Fruit fly (Drosophila melanogaster): ENCODE data around the gene CG31871.

The CG31871 gene

DNA sequence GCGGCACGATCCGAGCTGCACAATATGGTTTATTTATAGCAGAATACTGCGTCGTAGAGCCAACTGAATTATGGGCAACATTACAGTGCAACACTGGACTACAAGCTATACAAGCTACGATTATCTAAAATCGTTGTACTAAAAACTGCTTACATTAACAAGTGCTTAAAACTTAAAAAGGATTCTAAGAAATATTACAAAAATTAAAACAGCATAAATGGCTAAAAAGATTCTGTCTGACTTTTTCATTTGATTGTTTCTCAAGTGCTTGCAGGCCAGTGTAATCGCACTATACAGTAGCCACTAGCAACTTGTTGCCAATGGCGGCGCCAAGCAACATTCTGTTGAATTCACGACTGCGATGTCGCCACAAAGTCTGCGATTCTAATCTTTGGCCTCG lies 45.1 kb upstream of the CG31871 start:
- no peak for TF ChIP-seq dsf (GFP tag; optimal IDR thresholded peaks at IDR 0.05; ENCODE audit: borderline replicate concordance)
- TF ChIP-seq sage (GFP tag; optimal IDR thresholded peaks at IDR 0.05) = no peak
- TF ChIP-seq Myc (optimal IDR thresholded peaks at IDR 0.05) = no peak
- no peak for TF ChIP-seq Abd-B (GFP tag; optimal IDR thresholded peaks at IDR 0.05)
- TF ChIP-seq N (GFP tag; optimal IDR thresholded peaks at IDR 0.05) = no peak
- peak; percentile 43 for TF ChIP-seq fru (GFP tag; optimal IDR thresholded peaks at IDR 0.05)
- TF ChIP-seq tai (GFP tag; optimal IDR thresholded peaks at IDR 0.05) = no peak
- no peak for TF ChIP-seq jim (GFP tag; optimal IDR thresholded peaks at IDR 0.05)
- TF ChIP-seq Dfd (GFP tag; optimal IDR thresholded peaks at IDR 0.05) = no peak
- no peak for TF ChIP-seq Hr83 (GFP tag; optimal IDR thresholded peaks at IDR 0.05; ENCODE audit: poor library complexity, severe bottlenecking)
- TF ChIP-seq Sp1 (GFP tag; optimal IDR thresholded peaks at IDR 0.05) = no peak
- no peak for TF ChIP-seq dl (GFP tag; optimal IDR thresholded peaks at IDR 0.05; ENCODE audit: insufficient read depth in 1 of 2, partially characterized antibody in 2 of 2)
- TF ChIP-seq Hr78 (GFP tag; optimal IDR thresholded peaks at IDR 0.05) = no peak
- no peak for TF ChIP-seq Rel (GFP tag; optimal IDR thresholded peaks at IDR 0.05)
- no peak for TF ChIP-seq Rel (tag; optimal IDR thresholded peaks at IDR 0.05)
- TF ChIP-seq Hnf4 (GFP tag; optimal IDR thresholded peaks at IDR 0.05) = peak; percentile 24
- peak; percentile 10 for TF ChIP-seq HLH106 (tag; optimal IDR thresholded peaks at IDR 0.05)
- TF ChIP-seq CG9705 (GFP tag; optimal IDR thresholded peaks at IDR 0.05) = no peak
- no peak for TF ChIP-seq woc (GFP tag; optimal IDR thresholded peaks at IDR 0.05)
- peak; percentile 54 for TF ChIP-seq ey (GFP tag; optimal IDR thresholded peaks at IDR 0.05)
- TF ChIP-seq foxo (GFP tag; optimal IDR thresholded peaks at IDR 0.05) = peak in 1 of 2 experiments; percentile 34
- no peak for TF ChIP-seq Jra (GFP tag; optimal IDR thresholded peaks at IDR 0.05)
- no peak for TF ChIP-seq lola (GFP tag; optimal IDR thresholded peaks at IDR 0.05)
- TF ChIP-seq CrebA (GFP tag; optimal IDR thresholded peaks at IDR 0.05; ENCODE audit: borderline replicate concordance) = no peak
- no peak for TF ChIP-seq CG32264 (GFP tag; optimal IDR thresholded peaks at IDR 0.05)
- peak; percentile 50 for TF ChIP-seq OdsH (GFP tag; optimal IDR thresholded peaks at IDR 0.05)
- TF ChIP-seq h (GFP tag; optimal IDR thresholded peaks at IDR 0.05) = peak; percentile 63
- peak; percentile 48 for TF ChIP-seq rgr (GFP tag; optimal IDR thresholded peaks at IDR 0.05)
- TF ChIP-seq psq (GFP tag; optimal IDR thresholded peaks at IDR 0.05) = peak; percentile 12
- no peak for TF ChIP-seq Mio (GFP tag; optimal IDR thresholded peaks at IDR 0.05)
- TF ChIP-seq usp (GFP tag; optimal IDR thresholded peaks at IDR 0.05) = no peak
- TF ChIP-seq br (GFP tag; optimal IDR thresholded peaks at IDR 0.05) = peak; percentile 43
- no peak for TF ChIP-seq Dif (GFP tag; optimal IDR thresholded peaks at IDR 0.05; ENCODE audit: partially characterized antibody)
- TF ChIP-seq brk (GFP tag; optimal IDR thresholded peaks at IDR 0.05) = no peak
- TF ChIP-seq GATAd (GFP tag; optimal IDR thresholded peaks at IDR 0.05) = no peak
- TF ChIP-seq dmrt93B (GFP tag; optimal IDR thresholded peaks at IDR 0.05) = peak; percentile 12
- no peak for TF ChIP-seq Vsx2 (GFP tag; optimal IDR thresholded peaks at IDR 0.05; ENCODE audit: partially characterized antibody)
- no peak for TF ChIP-seq sv (GFP tag; optimal IDR thresholded peaks at IDR 0.05)
- no peak for TF ChIP-seq pan (optimal IDR thresholded peaks at IDR 0.05)

dm6 chr2L:10625935-10626334 lies 35.9 kb upstream of the CG31871 start:
- no peak for TF ChIP-seq foxo (GFP tag; optimal IDR thresholded peaks at IDR 0.05)
- TF ChIP-seq OdsH (GFP tag; optimal IDR thresholded peaks at IDR 0.05) = no peak
- no peak for TF ChIP-seq Dif (GFP tag; optimal IDR thresholded peaks at IDR 0.05; ENCODE audit: partially characterized antibody)
- TF ChIP-seq HLH106 (tag; optimal IDR thresholded peaks at IDR 0.05) = no peak

DNA sequence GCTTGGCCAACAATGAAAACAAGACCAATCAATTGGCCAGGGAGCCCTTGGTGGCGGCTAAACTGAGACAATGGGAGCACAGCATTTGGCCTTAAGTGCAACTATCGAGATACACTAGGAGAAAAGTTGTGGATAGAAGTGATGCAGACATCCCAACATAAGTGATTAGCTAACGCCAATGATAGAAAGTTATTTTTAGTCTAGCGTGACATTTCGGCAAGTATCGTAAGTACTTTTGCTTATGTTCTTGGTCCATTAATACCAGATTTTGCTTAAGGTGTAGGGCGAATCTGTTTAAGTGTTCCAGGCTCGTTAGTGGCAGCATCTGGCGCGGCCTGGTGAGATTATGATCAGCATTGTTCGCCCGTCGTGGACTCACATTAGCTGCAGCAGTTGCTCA lies 29.2 kb upstream of the CG31871 start:
- TF ChIP-seq dmrt93B (GFP tag; optimal IDR thresholded peaks at IDR 0.05) (no peak), dsf (GFP tag; optimal IDR thresholded peaks at IDR 0.05; ENCODE audit: borderline replicate concordance) (no peak), Mio (GFP tag; optimal IDR thresholded peaks at IDR 0.05) (no peak), CG9705 (GFP tag; optimal IDR thresholded peaks at IDR 0.05) (no peak), Hnf4 (GFP tag; optimal IDR thresholded peaks at IDR 0.05) (no peak), psq (GFP tag; optimal IDR thresholded peaks at IDR 0.05) (no peak), CG32264 (GFP tag; optimal IDR thresholded peaks at IDR 0.05) (no peak), N (GFP tag; optimal IDR thresholded peaks at IDR 0.05) (no peak), brk (GFP tag; optimal IDR thresholded peaks at IDR 0.05) (no peak), ey (GFP tag; optimal IDR thresholded peaks at IDR 0.05) (peak; percentile 30), Dif (GFP tag; optimal IDR thresholded peaks at IDR 0.05; ENCODE audit: partially characterized antibody) (no peak), br (GFP tag; optimal IDR thresholded peaks at IDR 0.05) (peak; percentile 9), sage (GFP tag; optimal IDR thresholded peaks at IDR 0.05) (no peak), Hr83 (GFP tag; optimal IDR thresholded peaks at IDR 0.05; ENCODE audit: poor library complexity, severe bottlenecking) (no peak), Vsx2 (GFP tag; optimal IDR thresholded peaks at IDR 0.05; ENCODE audit: partially characterized antibody) (no peak), lola (GFP tag; optimal IDR thresholded peaks at IDR 0.05) (no peak), tai (GFP tag; optimal IDR thresholded peaks at IDR 0.05) (no peak), sv (GFP tag; optimal IDR thresholded peaks at IDR 0.05) (no peak), GATAd (GFP tag; optimal IDR thresholded peaks at IDR 0.05) (no peak), fru (GFP tag; optimal IDR thresholded peaks at IDR 0.05) (peak; percentile 31), woc (GFP tag; optimal IDR thresholded peaks at IDR 0.05) (no peak), rgr (GFP tag; optimal IDR thresholded peaks at IDR 0.05) (peak; percentile 22), HLH106 (tag; optimal IDR thresholded peaks at IDR 0.05) (peak; percentile 41), Dfd (GFP tag; optimal IDR thresholded peaks at IDR 0.05) (no peak), CrebA (GFP tag; optimal IDR thresholded peaks at IDR 0.05; ENCODE audit: borderline replicate concordance) (no peak), Sp1 (GFP tag; optimal IDR thresholded peaks at IDR 0.05) (no peak), h (GFP tag; optimal IDR thresholded peaks at IDR 0.05) (peak; percentile 42), pan (optimal IDR thresholded peaks at IDR 0.05) (no peak), Abd-B (GFP tag; optimal IDR thresholded peaks at IDR 0.05) (no peak), foxo (GFP tag; optimal IDR thresholded peaks at IDR 0.05) (peak in 1 of 2 experiments; percentile 28), Hr78 (GFP tag; optimal IDR thresholded peaks at IDR 0.05) (no peak), Myc (optimal IDR thresholded peaks at IDR 0.05) (no peak), OdsH (GFP tag; optimal IDR thresholded peaks at IDR 0.05) (no peak), Jra (GFP tag; optimal IDR thresholded peaks at IDR 0.05) (no peak), Rel (GFP tag; optimal IDR thresholded peaks at IDR 0.05) (no peak), Rel (tag; optimal IDR thresholded peaks at IDR 0.05) (no peak), usp (GFP tag; optimal IDR thresholded peaks at IDR 0.05) (no peak), dl (GFP tag; optimal IDR thresholded peaks at IDR 0.05; ENCODE audit: insufficient read depth in 1 of 2, partially characterized antibody in 2 of 2) (no peak)

Data from whole organism, wandering third instar larva.